Worm (Caenorhabditis elegans) whole organism, late embryonic: ENCODE data around the gene K05G3.1.
A peak's percentile ranks its signal among the peaks of the same experiment; 100 is the strongest.
"Not testable (repeated sequence)": the region's sequence is repeated elsewhere in the genome, so short reads cannot be mapped to it uniquely, and the experiment has no call there.

Source experiments
- Y22D7AL.16 ChIP-seq: sonication (generic microtip); optimal IDR thresholded peaks from 2 replicates; lab custom pipeline; 2016; ENCODE audit warnings: missing genetic modification characterization, missing compliant biosample characterization
- ahr-1 ChIP-seq: sonication (generic microtip); optimal IDR thresholded peaks from 2 replicates; lab custom pipeline; 2016; ENCODE audit warnings: missing genetic modification characterization, missing compliant biosample characterization
- ceh-18 ChIP-seq: sonication (generic microtip); optimal IDR thresholded peaks from 2 replicates; lab custom pipeline; 2016; ENCODE audit warnings: missing genetic modification characterization, missing compliant biosample characterization
- ceh-19 ChIP-seq: fragments of 200-800 bp; sonication (Bioruptor generic); optimal IDR thresholded peaks from 2 replicates; lab custom pipeline; 2018; ENCODE audit warnings: mild to moderate bottlenecking, missing genetic modification characterization, missing compliant biosample characterization
- ceh-22 ChIP-seq: sonication (generic microtip); optimal IDR thresholded peaks from 2 replicates; lab custom pipeline; 2017; ENCODE audit warnings: missing biosample characterization, missing genetic modification characterization
- ceh-24 ChIP-seq: sonication (generic microtip); optimal IDR thresholded peaks from 2 replicates; lab custom pipeline; 2016; ENCODE audit warnings: mild to moderate bottlenecking, missing genetic modification characterization, missing compliant biosample characterization
- ceh-45 ChIP-seq: fragments of 200-800 bp; sonication (Bioruptor generic); IDR thresholded peaks from 2 replicates; pipeline ENCODE4 v1.3.6; 2022; ENCODE audit warnings: missing genetic modification reagents, missing genetic modification characterization, missing compliant biosample characterization
- ceh-48 ChIP-seq: sonication (generic microtip); optimal IDR thresholded peaks from 2 replicates; lab custom pipeline; 2016; ENCODE audit warnings: missing genetic modification characterization, inconsistent platforms, missing compliant biosample characterization
- ceh-6 ChIP-seq: fragments of 200-800 bp; sonication (Bioruptor generic); optimal IDR thresholded peaks from 2 replicates; lab custom pipeline; 2018; ENCODE audit warnings: mild to moderate bottlenecking, missing genetic modification characterization, missing compliant biosample characterization
- che-1 ChIP-seq: sonication (generic microtip); optimal IDR thresholded peaks from 2 replicates; lab custom pipeline; 2016; ENCODE audit warnings: mild to moderate bottlenecking, missing genetic modification characterization, missing compliant biosample characterization
- dmd-4 ChIP-seq: sonication (generic microtip); optimal IDR thresholded peaks from 2 replicates; lab custom pipeline; 2016; ENCODE audit warnings: borderline replicate concordance, missing genetic modification characterization, missing compliant biosample characterization
- elt-2 ChIP-seq: sonication (generic microtip); optimal IDR thresholded peaks from 2 replicates; lab custom pipeline; 2016; ENCODE audit warnings: missing genetic modification reagents, missing genetic modification characterization, missing compliant biosample characterization
- ets-4 ChIP-seq: sonication (generic microtip); optimal IDR thresholded peaks from 2 replicates; lab custom pipeline; 2016; ENCODE audit warnings: missing genetic modification characterization, missing compliant biosample characterization
- eyg-1 ChIP-seq: sonication (generic microtip); optimal IDR thresholded peaks from 2 replicates; lab custom pipeline; 2016; ENCODE audit warnings: missing genotype, missing genetic modification characterization, missing compliant biosample characterization
- fax-1 ChIP-seq: sonication (generic microtip); optimal IDR thresholded peaks from 2 replicates; lab custom pipeline; 2016; ENCODE audit warnings: missing genotype, missing genetic modification characterization, missing compliant biosample characterization
- fkh-10 ChIP-seq: fragments of 150-350 bp; optimal IDR thresholded peaks from 2 replicates; lab custom pipeline; 2014; ENCODE audit warnings: missing biosample characterization, missing genetic modification reagents, missing genetic modification characterization
- fkh-6 ChIP-seq: sonication (generic microtip); optimal IDR thresholded peaks from 2 replicates; lab custom pipeline; 2016; ENCODE audit warnings: missing genetic modification characterization, missing compliant biosample characterization
- hlh-13 ChIP-seq: fragments of 200-800 bp; sonication (Bioruptor generic); optimal IDR thresholded peaks from 2 replicates; lab custom pipeline; 2018; ENCODE audit warnings: mild to moderate bottlenecking, missing genetic modification characterization, missing compliant biosample characterization
- lim-6 ChIP-seq: sonication (generic microtip); optimal IDR thresholded peaks from 2 replicates; lab custom pipeline; 2016; ENCODE audit warnings: missing genetic modification characterization, missing compliant biosample characterization
- nfya-1 ChIP-seq: sonication (generic microtip); optimal IDR thresholded peaks from 2 replicates; lab custom pipeline; 2017; ENCODE audit warnings: missing genetic modification characterization, mild to moderate bottlenecking, missing compliant biosample characterization, antibody characterized with exemption, moderate library complexity
- nhr-11 ChIP-seq: fragments of 150-350 bp; optimal IDR thresholded peaks from 2 replicates; lab custom pipeline; 2014; ENCODE audit warnings: missing biosample characterization, missing genetic modification characterization
- npax-4 ChIP-seq: sonication (generic microtip); optimal IDR thresholded peaks from 2 replicates; lab custom pipeline; 2016; ENCODE audit warnings: missing genetic modification characterization, missing compliant biosample characterization
- odd-2 ChIP-seq: sonication (generic microtip); optimal IDR thresholded peaks from 2 replicates; lab custom pipeline; 2017; ENCODE audit warnings: antibody characterized with exemption, mild to moderate bottlenecking, missing genetic modification characterization, missing compliant biosample characterization
- pag-3 ChIP-seq: sonication (generic microtip); optimal IDR thresholded peaks from 2 replicates; lab custom pipeline; 2016; ENCODE audit warnings: missing compliant biosample characterization, missing genetic modification characterization, borderline replicate concordance
- pax-1 ChIP-seq: fragments of 150-350 bp; optimal IDR thresholded peaks from 2 replicates; lab custom pipeline; 2014; ENCODE audit warnings: missing biosample characterization, missing genetic modification characterization
- pha-4 ChIP-seq: fragments of 150-350 bp; optimal IDR thresholded peaks from 2 replicates; lab custom pipeline; 2018; ENCODE audit warnings: missing biosample characterization, missing genetic modification reagents, missing genetic modification characterization
- ref-2 ChIP-seq: sonication (generic microtip); optimal IDR thresholded peaks from 2 replicates; lab custom pipeline; 2016; ENCODE audit warnings: missing genetic modification characterization, missing compliant biosample characterization
- sdc-2 ChIP-seq: sonication (generic microtip); optimal IDR thresholded peaks from 2 replicates; lab custom pipeline; 2016; ENCODE audit warnings: missing genotype, missing genetic modification characterization, missing compliant biosample characterization
- sox-2 ChIP-seq: fragments of 200-800 bp; sonication (Bioruptor generic); IDR thresholded peaks from 2 replicates; pipeline ENCODE4 v1.3.6; 2022; ENCODE audit warnings: missing genetic modification reagents, missing genetic modification characterization, missing compliant biosample characterization
- sox-4 ChIP-seq: sonication (generic microtip); optimal IDR thresholded peaks from 2 replicates; lab custom pipeline; 2017; ENCODE audit warnings: mild to moderate bottlenecking, missing genetic modification characterization, inconsistent platforms, missing compliant biosample characterization
- syd-9 ChIP-seq: sonication (generic microtip); optimal IDR thresholded peaks from 2 replicates; lab custom pipeline; 2016; ENCODE audit warnings: mild to moderate bottlenecking, missing genetic modification characterization, moderate library complexity, missing compliant biosample characterization
- tbx-2 ChIP-seq: sonication (generic microtip); optimal IDR thresholded peaks from 2 replicates; lab custom pipeline; 2016; ENCODE audit warnings: missing genetic modification characterization, missing compliant biosample characterization
- tbx-7 ChIP-seq: sonication (generic microtip); optimal IDR thresholded peaks from 2 replicates; lab custom pipeline; 2016; ENCODE audit warnings: missing genotype, missing genetic modification characterization, missing compliant biosample characterization
- ttx-3 ChIP-seq: sonication (generic microtip); optimal IDR thresholded peaks from 2 replicates; lab custom pipeline; 2016; ENCODE audit warnings: missing genetic modification reagents, missing genetic modification characterization, missing compliant biosample characterization
- unc-3 ChIP-seq, 2 experiments: fragments of 200-800 bp in 1 of 2; sonication (Bioruptor generic) in 1 of 2; sonication (generic microtip) in 1 of 2; conservative IDR thresholded peaks in 1 of 2; optimal IDR thresholded peaks in 1 of 2; 2 replicates each; pipeline versions ENCODE4 v1.3.6 to Lab custom; 2016 to 2022; ENCODE audit warnings: missing compliant biosample characterization in 2 of 2, missing genetic modification characterization in 2 of 2, missing genetic modification reagents in 1 of 2
- zip-5 ChIP-seq: sonication (generic microtip); optimal IDR thresholded peaks from 2 replicates; lab custom pipeline; 2016; ENCODE audit warnings: missing genetic modification characterization, missing compliant biosample characterization
- ztf-16 ChIP-seq: sonication (generic microtip); optimal IDR thresholded peaks from 2 replicates; lab custom pipeline; 2017; ENCODE audit warnings: missing genetic modification characterization, missing compliant biosample characterization

K05G3.1 gene

DNA sequence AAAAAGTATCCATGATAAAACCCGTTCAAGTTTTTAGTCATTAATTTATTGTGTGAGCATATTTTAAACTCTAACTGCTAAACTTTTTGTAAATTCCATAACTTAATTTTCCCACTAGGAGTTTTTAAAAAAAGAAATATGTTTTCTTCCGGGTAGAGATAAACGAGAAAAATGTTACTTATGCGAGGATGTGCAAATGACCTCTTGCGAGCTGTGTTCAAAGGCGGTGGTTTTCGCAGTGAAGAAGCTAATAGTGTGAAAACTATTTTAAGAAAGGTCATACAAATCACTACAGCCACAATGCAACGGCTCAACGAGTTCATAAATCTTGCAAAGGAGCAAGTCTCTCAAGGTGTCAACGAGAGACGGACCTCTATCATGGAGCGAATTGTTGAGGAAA, at the start of gene K05G3.1:
TSS of gene K05G3.1 (plus strand) at position 301 of the 400 bp plus-strand sequence.
- no peak for TF ChIP-seq ceh-24 (tag; lab: Kevin White, UChicago)
- no peak for TF ChIP-seq ceh-19 (GFP tag; lab: Kevin White, UChicago)

- not testable (repeated sequence) for TF ChIP-seq nhr-11 (tag; lab: Kevin White, UChicago); unc-3 (GFP tag; conservative IDR thresholded peaks at IDR 0.05; lab: Robert Waterston, UW); unc-3 (tag; optimal IDR thresholded peaks at IDR 0.05; lab: Kevin White, UChicago); Y22D7AL.16
Measured at ce11 chrX:16451642-16452041, 49.5 kb upstream of the K05G3.1 start, which contains the start of gene F38E9.4. TSS of gene F38E9.4 (plus strand) at chrX:16451942.

DNA sequence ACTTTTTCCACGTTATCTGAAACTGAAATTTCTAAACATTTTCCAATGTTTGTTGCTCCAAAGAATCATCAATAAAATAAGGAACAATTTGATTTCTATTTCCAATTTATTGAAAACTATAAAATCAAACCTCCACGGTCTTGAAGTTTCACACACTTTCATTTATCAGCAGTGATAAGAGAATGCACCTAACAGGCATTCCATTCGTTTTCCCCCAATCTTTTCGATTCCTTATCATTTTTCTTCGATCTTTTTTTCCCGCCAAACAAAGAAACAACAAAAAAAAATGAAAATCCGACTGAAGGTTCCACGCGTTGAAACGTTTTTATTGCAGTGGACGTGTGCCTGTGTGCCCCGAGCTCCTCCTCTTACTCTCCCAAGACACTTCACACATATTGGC, 44.5 kb upstream of the K05G3.1 start, which contains the start of gene nas-39:
TSS of gene nas-39 (plus strand) at position 269 of the 400 bp plus-strand sequence.
- no peak for TF ChIP-seq nhr-11 (tag; lab: Kevin White, UChicago)
- TF ChIP-seq odd-2: no peak
- TF ChIP-seq elt-2 (tag; lab: Kevin White, UChicago): peak; percentile 74
- TF ChIP-seq sdc-2: no peak

DNA sequence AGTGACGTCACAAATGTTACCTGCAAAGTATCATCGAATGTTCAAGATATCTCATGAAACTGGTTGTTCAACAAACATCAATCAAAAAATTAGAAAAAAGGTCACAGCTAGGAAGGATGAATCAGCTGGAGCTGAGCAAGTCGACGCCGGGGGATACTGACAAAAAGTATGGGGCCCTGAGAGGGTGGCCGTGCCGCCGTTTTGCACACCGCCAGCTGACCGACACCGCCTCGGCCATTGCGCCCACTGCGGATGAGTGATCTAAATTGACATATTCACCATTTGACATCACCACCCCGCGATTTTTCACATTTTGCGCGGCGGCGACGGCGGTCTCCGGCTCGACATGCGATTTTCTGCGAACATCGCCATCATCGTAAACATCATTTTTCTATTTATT, 44.0 kb upstream of the K05G3.1 start:
- TF ChIP-seq tbx-7 (no peak), odd-2 (no peak), nfya-1 (no peak), tbx-2 (tag; lab: Kevin White, UChicago) (no peak), unc-3 (GFP tag; conservative IDR thresholded peaks at IDR 0.05; lab: Robert Waterston, UW) (no peak), unc-3 (tag; optimal IDR thresholded peaks at IDR 0.05; lab: Kevin White, UChicago) (no peak), ceh-6 (no peak), nhr-11 (tag; lab: Kevin White, UChicago) (no peak), ttx-3 (tag; lab: Kevin White, UChicago) (no peak), sdc-2 (no peak), ceh-22 (tag; lab: Kevin White, UChicago) (no peak), sox-2 (GFP tag; lab: Robert Waterston, UW) (no peak), pha-4 (tag; lab: Kevin White, UChicago) (no peak), che-1 (tag; lab: Kevin White, UChicago) (no peak), eyg-1 (tag; lab: Kevin White, UChicago) (no peak)
- TF ChIP-seq, all 69 proteins: peak for 0

- TF ChIP-seq ahr-1 (no peak), ets-4 (tag; lab: Kevin White, UChicago) (no peak), fax-1 (tag; lab: Kevin White, UChicago) (no peak), ceh-45 (GFP tag; lab: Robert Waterston, UW) (no peak), ref-2 (no peak), ztf-16 (tag; lab: Kevin White, UChicago) (no peak), fkh-10 (GFP tag; lab: Kevin White, UChicago) (no peak), npax-4 (tag; lab: Kevin White, UChicago) (no peak), dmd-4 (tag; lab: Kevin White, UChicago) (no peak), syd-9 (tag; lab: Kevin White, UChicago) (no peak), pag-3 (tag; lab: Kevin White, UChicago) (no peak), ceh-48 (tag; lab: Kevin White, UChicago) (no peak), sox-4 (tag; lab: Kevin White, UChicago) (no peak), lim-6 (tag; lab: Kevin White, UChicago) (no peak)
Measured at ce11 chrX:16461319-16461718, 39.8 kb upstream of the K05G3.1 start.

ce11 chrX:16466157-16466556, 35.0 kb upstream of the K05G3.1 start:
- no peak for TF ChIP-seq hlh-13 (GFP tag; lab: Kevin White, UChicago)
- no peak for TF ChIP-seq fkh-6 (tag; lab: Kevin White, UChicago)
- no peak for TF ChIP-seq npax-4 (tag; lab: Kevin White, UChicago)
- TF ChIP-seq ceh-18 (tag; lab: Kevin White, UChicago): no peak
- TF ChIP-seq pax-1 (tag; lab: Kevin White, UChicago): no peak
- TF ChIP-seq zip-5 (tag; lab: Kevin White, UChicago): no peak
- TF ChIP-seq, all 69 proteins: peak for 0
